Worm (Caenorhabditis elegans) whole organism, late embryonic: ENCODE measurements around the gene sphk-1.

ENCODE experiments used
- ama-1 ChIP-seq: fragments of 150-350 bp; optimal IDR thresholded peaks from 2 replicates; lab custom pipeline; 2014
- ceh-6 ChIP-seq: fragments of 200-800 bp; sonication (Bioruptor generic); optimal IDR thresholded peaks from 2 replicates; lab custom pipeline; 2018; ENCODE audit warnings: mild to moderate bottlenecking, missing genetic modification characterization, missing compliant biosample characterization
- dve-1 ChIP-seq: sonication (generic microtip); optimal IDR thresholded peaks from 2 replicates; lab custom pipeline; 2017; ENCODE audit warnings: antibody characterized with exemption, mild to moderate bottlenecking, missing genetic modification characterization, missing compliant biosample characterization
- hlh-30 ChIP-seq: sonication (generic microtip); optimal IDR thresholded peaks from 2 replicates; lab custom pipeline; 2017; ENCODE audit warnings: antibody characterized with exemption, missing genetic modification characterization, missing compliant biosample characterization; ENCODE audit not compliant: insufficient read depth
- nhr-11 ChIP-seq: fragments of 150-350 bp; optimal IDR thresholded peaks from 2 replicates; lab custom pipeline; 2014; ENCODE audit warnings: missing biosample characterization, missing genetic modification characterization
- pag-3 ChIP-seq: sonication (generic microtip); optimal IDR thresholded peaks from 2 replicates; lab custom pipeline; 2016; ENCODE audit warnings: missing compliant biosample characterization, missing genetic modification characterization, borderline replicate concordance

DNA sequence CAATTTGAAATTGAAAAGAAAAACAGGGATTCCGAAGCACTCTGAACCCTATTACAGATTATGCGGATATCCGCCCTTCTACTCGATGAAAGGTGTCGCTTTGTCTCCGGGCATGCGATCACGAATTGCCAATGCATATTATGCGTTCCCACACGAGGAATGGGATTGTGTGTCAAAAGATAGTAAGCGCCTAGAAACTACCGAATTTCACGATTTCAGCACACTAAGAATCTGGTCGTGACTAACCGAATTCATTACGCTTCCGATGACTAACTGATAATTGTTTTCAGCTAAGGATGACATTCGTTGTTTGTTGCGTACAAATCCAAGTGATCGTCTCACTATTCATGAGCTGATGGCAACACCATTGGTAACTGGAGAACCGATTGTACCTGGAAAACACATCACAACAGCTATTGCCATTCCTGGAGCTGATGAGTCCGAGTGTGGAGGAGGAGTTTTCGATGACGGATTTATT, 44.9 kb upstream of the sphk-1 start:
- TF ChIP-seq hlh-30 (no peak), dve-1 (tag; lab: Kevin White, UChicago) (no peak), ceh-6 (GFP tag; lab: Kevin White, UChicago) (no peak), ama-1 (lab: Kevin White, UChicago) (no peak), nhr-11 (tag; lab: Kevin White, UChicago) (no peak), pag-3 (tag; lab: Kevin White, UChicago) (no peak)
